Worm (Caenorhabditis elegans) whole organism, mixed stage, embryonic: ENCODE data around the gene C35D6.13.

Experiments
- blmp-1 ChIP-seq: fragments of 150-350 bp; optimal IDR thresholded peaks from 2 replicates; lab custom pipeline; 2014; ENCODE audit warnings: missing biosample characterization, missing genetic modification characterization
- lin-13 ChIP-seq: fragments of 150-350 bp; optimal IDR thresholded peaks from 2 replicates; lab custom pipeline; 2014; ENCODE audit warnings: missing biosample characterization, missing genetic modification characterization
- mep-1 ChIP-seq: fragments of 150-350 bp; optimal IDR thresholded peaks from 2 replicates; lab custom pipeline; 2017; ENCODE audit warnings: missing biosample characterization, missing genetic modification reagents, missing genetic modification characterization, inconsistent platforms
- nhr-12 ChIP-seq: fragments of 150-350 bp; optimal IDR thresholded peaks from 2 replicates; lab custom pipeline; 2014; ENCODE audit warnings: missing biosample characterization, missing genetic modification characterization
- nhr-237 ChIP-seq: fragments of 150-350 bp; optimal IDR thresholded peaks from 2 replicates; lab custom pipeline; 2014; ENCODE audit warnings: missing biosample characterization, missing genetic modification characterization
- nhr-76 ChIP-seq: sonication (generic microtip); optimal IDR thresholded peaks from 2 replicates; lab custom pipeline; 2017; ENCODE audit warnings: missing biosample characterization, missing genetic modification characterization
- snpc-4 ChIP-seq: fragments of 150-350 bp; optimal IDR thresholded peaks from 2 replicates; lab custom pipeline; 2014; ENCODE audit warnings: missing biosample characterization, missing genetic modification characterization
- unc-120 ChIP-seq: sonication (generic microtip); optimal IDR thresholded peaks from 2 replicates; lab custom pipeline; 2017; ENCODE audit warnings: missing genetic modification characterization, missing compliant biosample characterization; ENCODE audit not compliant: poor library complexity, severe bottlenecking
- unc-62 ChIP-seq: fragments of 150-350 bp; optimal IDR thresholded peaks from 2 replicates; lab custom pipeline; 2014; ENCODE audit warnings: missing biosample characterization, missing genetic modification reagents, missing genetic modification characterization

- TF ChIP-seq lin-13 (tag; lab: Kevin White, UChicago) (no peak), unc-62 (GFP tag; lab: Kevin White, UChicago) (no peak), snpc-4 (tag; lab: Kevin White, UChicago) (no peak), blmp-1 (tag; lab: Kevin White, UChicago) (no peak), mep-1 (tag; lab: Kevin White, UChicago) (no peak), nhr-237 (tag; lab: Kevin White, UChicago) (no peak), nhr-76 (tag; lab: Kevin White, UChicago) (no peak), nhr-12 (tag; lab: Kevin White, UChicago) (no peak), unc-120 (tag; lab: Kevin White, UChicago) (no peak)
Measured at ce11 chrIV:16364581-16364980, 27.8 kb downstream of the C35D6.13 start.
